Fruit fly (Drosophila melanogaster) whole organism, pupa: ENCODE results near the gene CG14326.

Experiments used
- CG10348 ChIP-seq: fragments of 200-800 bp; sonication (Bioruptor generic); IDR thresholded peaks from 2 replicates; pipeline ENCODE4 v1.3.6; 2022; ENCODE audit warnings: missing biosample characterization, missing genetic modification characterization
- CG12605 ChIP-seq: fragments of 200-800 bp; sonication (Bioruptor generic); IDR thresholded peaks from 2 replicates; pipeline ENCODE4 v1.3.6; 2022; ENCODE audit warnings: missing biosample characterization, missing genetic modification characterization
- CG13204 ChIP-seq: fragments of 200-800 bp; sonication (Bioruptor generic); optimal IDR thresholded peaks from 2 replicates; lab custom pipeline; 2018; ENCODE audit warnings: missing biosample characterization, mild to moderate bottlenecking, missing genetic modification characterization, moderate library complexity
- CG14655 ChIP-seq: fragments of 200-800 bp; sonication (Bioruptor generic); optimal IDR thresholded peaks from 3 replicates; lab custom pipeline; 2017; ENCODE audit warnings: mild to moderate bottlenecking, missing biosample characterization, missing genetic modification reagents, missing genetic modification characterization
- CG15710 ChIP-seq: fragments of 200-800 bp; sonication (Bioruptor generic); optimal IDR thresholded peaks from 2 replicates; lab custom pipeline; 2018; ENCODE audit warnings: missing biosample characterization, mild to moderate bottlenecking, missing genetic modification characterization, moderate library complexity
- CG17806 ChIP-seq: fragments of 200-800 bp; sonication (Bioruptor generic); optimal IDR thresholded peaks from 2 replicates; lab custom pipeline; 2018; ENCODE audit warnings: missing biosample characterization, mild to moderate bottlenecking, missing genetic modification characterization, moderate library complexity
- CG32121 ChIP-seq: fragments of 200-800 bp; sonication (Bioruptor generic); IDR thresholded peaks from 2 replicates; pipeline ENCODE4 v1.3.6; 2022; ENCODE audit warnings: missing biosample characterization, missing genetic modification characterization
- CG34367 ChIP-seq: fragments of 200-800 bp; sonication (Bioruptor generic); optimal IDR thresholded peaks from 2 replicates; lab custom pipeline; 2018; ENCODE audit warnings: missing biosample characterization, mild to moderate bottlenecking, missing genetic modification characterization
- CG4496 ChIP-seq: fragments of 200-800 bp; sonication (Bioruptor generic); IDR thresholded peaks from 3 replicates; pipeline ENCODE4 v1.3.6; 2022; ENCODE audit warnings: missing biosample characterization, missing genetic modification characterization
- CG8159 ChIP-seq: fragments of 200-800 bp; sonication (Bioruptor generic); optimal IDR thresholded peaks from 3 replicates; lab custom pipeline; 2018; ENCODE audit warnings: missing biosample characterization, mild to moderate bottlenecking, missing genetic modification characterization, moderate library complexity
- CG8301 ChIP-seq: fragments of 200-800 bp; sonication (Bioruptor generic); optimal IDR thresholded peaks from 2 replicates; lab custom pipeline; 2018; ENCODE audit warnings: missing biosample characterization, mild to moderate bottlenecking, missing genetic modification characterization
- CG9948 ChIP-seq: fragments of 200-800 bp; sonication (Bioruptor generic); optimal IDR thresholded peaks from 2 replicates; lab custom pipeline; 2018; ENCODE audit warnings: missing biosample characterization, mild to moderate bottlenecking, missing genetic modification characterization, moderate library complexity
- D1 ChIP-seq: fragments of 200-800 bp; sonication (Bioruptor generic); optimal IDR thresholded peaks from 2 replicates; lab custom pipeline; 2018; ENCODE audit warnings: missing biosample characterization, mild to moderate bottlenecking, missing genetic modification characterization, moderate library complexity
- EcR ChIP-seq: fragments of 200-800 bp; sonication (Bioruptor generic); optimal IDR thresholded peaks from 3 replicates; lab custom pipeline; 2019; ENCODE audit warnings: missing biosample characterization, missing genetic modification characterization, mild to moderate bottlenecking, moderate library complexity, missing genetic modification reagents
- Ets98B ChIP-seq: fragments of 200-800 bp; sonication (Bioruptor generic); IDR thresholded peaks from 2 replicates; pipeline ENCODE4 v1.3.6; 2022; ENCODE audit warnings: missing biosample characterization, missing genetic modification characterization
- Pif1A ChIP-seq: fragments of 200-800 bp; sonication (Bioruptor generic); optimal IDR thresholded peaks from 3 replicates; lab custom pipeline; 2016; ENCODE audit warnings: missing biosample characterization, missing genetic modification characterization
- Pif1B ChIP-seq: fragments of 200-800 bp; sonication (Bioruptor generic); optimal IDR thresholded peaks from 3 replicates; lab custom pipeline; 2016; ENCODE audit warnings: missing biosample characterization, missing genetic modification characterization
- Snoo ChIP-seq: fragments of 200-800 bp; sonication (Bioruptor generic); optimal IDR thresholded peaks from 3 replicates; lab custom pipeline; 2017; ENCODE audit warnings: missing biosample characterization, mild to moderate bottlenecking, missing genetic modification characterization, inconsistent platforms
- fd96Ca ChIP-seq: fragments of 200-800 bp; sonication (Bioruptor generic); IDR thresholded peaks from 3 replicates; pipeline ENCODE4 v1.3.6; 2022; ENCODE audit warnings: missing biosample characterization, missing genetic modification characterization
- gl ChIP-seq: fragments of 200-800 bp; sonication (Bioruptor generic); optimal IDR thresholded peaks from 2 replicates; lab custom pipeline; 2018; ENCODE audit warnings: missing biosample characterization, mild to moderate bottlenecking, missing genetic modification characterization
- rn ChIP-seq: fragments of 200-800 bp; sonication (Bioruptor generic); IDR thresholded peaks from 2 replicates; pipeline ENCODE4 v1.3.6; 2022; ENCODE audit warnings: missing biosample characterization, missing genetic modification characterization

Gene CG14326

DNA sequence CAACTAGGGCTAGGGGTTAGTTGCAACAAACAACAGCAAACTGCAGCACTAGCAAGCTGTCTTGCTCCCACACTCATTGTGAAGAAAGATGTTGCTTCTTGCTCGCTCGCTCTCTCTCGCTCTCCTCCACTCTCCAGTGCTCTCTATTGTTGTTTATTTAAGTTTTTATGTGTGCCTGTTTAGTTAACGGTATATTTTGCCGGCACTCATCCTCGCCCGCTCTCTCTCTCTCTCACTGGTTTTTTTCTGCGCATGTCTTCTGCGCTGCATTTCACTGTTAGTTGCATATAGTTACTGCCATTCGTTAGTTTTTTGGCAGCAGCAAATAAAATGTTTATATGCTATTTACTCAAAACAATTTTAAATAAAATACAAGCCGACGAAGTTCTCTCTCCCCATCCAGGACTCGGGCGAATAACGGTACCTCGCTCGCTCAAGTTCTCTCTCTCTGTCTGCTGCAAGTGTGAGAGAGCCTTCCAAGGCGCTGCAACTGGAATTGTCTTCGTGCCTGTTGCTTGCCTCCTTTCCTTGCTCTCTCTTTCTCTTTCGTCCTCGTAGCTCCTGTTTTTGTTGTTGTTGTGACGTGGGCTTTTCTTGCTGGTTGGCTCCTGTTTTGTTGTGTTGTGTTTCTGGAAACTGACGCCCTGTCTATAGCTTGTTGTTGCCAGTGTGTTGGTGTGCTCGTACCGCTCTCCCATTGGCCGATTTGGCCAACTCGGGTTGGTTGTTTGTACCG, 47.3 kb downstream of the CG14326 start:
- TF ChIP-seq D1 (tag; lab: Kevin White, UChicago) (no peak), CG8301 (tag; lab: Kevin White, UChicago) (no peak), rn (GFP tag; lab: Robert Waterston, UW) (no peak), CG10348 (no peak), EcR (no peak), Pif1A (GFP tag; lab: Kevin White, UChicago) (no peak), CG32121 (GFP tag; lab: Robert Waterston, UW) (no peak), CG8159 (tag; lab: Kevin White, UChicago) (no peak), CG9948 (no peak), CG4496 (GFP tag; lab: Robert Waterston, UW) (no peak), Ets98B (GFP tag; lab: Robert Waterston, UW) (no peak), CG13204 (GFP tag; lab: Kevin White, UChicago) (no peak), gl (tag; lab: Kevin White, UChicago) (no peak)

DNA sequence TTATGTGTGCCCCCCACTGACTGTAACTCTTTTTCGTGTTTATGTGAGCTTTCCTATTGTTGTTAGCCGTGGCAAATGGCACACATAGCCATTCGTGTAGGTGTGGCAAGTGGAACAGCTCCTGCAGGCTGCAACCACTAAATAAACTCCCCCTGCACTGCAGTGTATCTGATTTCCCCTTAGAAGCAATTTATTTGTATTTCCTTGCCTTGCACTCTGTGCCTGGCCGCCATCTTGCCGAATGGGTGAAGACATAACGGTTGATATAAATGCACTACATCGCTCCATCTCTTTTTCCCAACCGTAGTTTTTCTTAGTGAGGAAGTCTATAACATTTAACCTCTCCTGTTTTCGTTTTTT, 47.9 kb downstream of the CG14326 start:
- TF ChIP-seq CG17806 (tag; lab: Kevin White, UChicago) (no peak), gl (tag; lab: Kevin White, UChicago) (no peak), CG13204 (GFP tag; lab: Kevin White, UChicago) (no peak), D1 (tag; lab: Kevin White, UChicago) (no peak), CG15710 (tag; lab: Kevin White, UChicago) (no peak), Snoo (tag; lab: Kevin White, UChicago) (no peak), CG8159 (tag; lab: Kevin White, UChicago) (no peak), CG4496 (GFP tag; lab: Robert Waterston, UW) (no peak), CG32121 (GFP tag; lab: Robert Waterston, UW) (no peak), CG34367 (tag; lab: Kevin White, UChicago) (no peak)

DNA sequence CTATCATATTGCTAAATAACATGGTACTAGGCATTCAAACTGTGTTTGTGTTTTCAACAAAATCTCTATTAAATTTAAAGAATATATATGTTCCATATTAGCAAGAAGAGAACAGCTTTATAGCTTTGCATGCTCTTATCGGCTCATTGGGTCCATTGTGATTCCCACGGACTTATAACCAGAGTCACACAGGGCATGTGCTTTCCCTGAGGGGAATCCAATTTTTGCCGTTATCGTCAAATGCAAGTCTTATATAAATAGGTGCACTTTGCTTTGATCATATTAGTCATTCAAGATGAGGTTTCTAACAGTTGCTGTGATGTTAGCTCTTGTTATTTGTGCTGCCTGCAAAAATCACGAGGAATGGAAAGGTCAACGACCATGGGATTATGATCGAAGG, 48.4 kb downstream of the CG14326 start, which contains the start of gene CG45045:
Gene CG45045 (plus strand): TSS at position 294 of the 400 bp plus-strand sequence.
- TF ChIP-seq CG10348: no peak
- TF ChIP-seq CG8301 (tag; lab: Kevin White, UChicago): no peak
- no peak for TF ChIP-seq Ets98B (GFP tag; lab: Robert Waterston, UW)
- TF ChIP-seq EcR: no peak
- no peak for TF ChIP-seq CG12605
- no peak for TF ChIP-seq D1 (tag; lab: Kevin White, UChicago)
- TF ChIP-seq CG13204 (GFP tag; lab: Kevin White, UChicago): no peak
- no peak for TF ChIP-seq CG8159 (tag; lab: Kevin White, UChicago)
- no peak for TF ChIP-seq rn (GFP tag; lab: Robert Waterston, UW)
- no peak for TF ChIP-seq CG14655 (GFP tag; lab: Kevin White, UChicago)
- no peak for TF ChIP-seq gl (tag; lab: Kevin White, UChicago)
- TF ChIP-seq CG34367 (tag; lab: Kevin White, UChicago): no peak
- TF ChIP-seq CG4496 (GFP tag; lab: Robert Waterston, UW): no peak
- TF ChIP-seq fd96Ca (GFP tag; lab: Robert Waterston, UW): no peak
- no peak for TF ChIP-seq CG9948
- no peak for TF ChIP-seq Snoo (tag; lab: Kevin White, UChicago)
- no peak for TF ChIP-seq CG17806 (tag; lab: Kevin White, UChicago)
- TF ChIP-seq Pif1A (GFP tag; lab: Kevin White, UChicago): no peak
- TF ChIP-seq Pif1B (GFP tag; lab: Kevin White, UChicago): no peak
- TF ChIP-seq CG15710 (tag; lab: Kevin White, UChicago): no peak

DNA sequence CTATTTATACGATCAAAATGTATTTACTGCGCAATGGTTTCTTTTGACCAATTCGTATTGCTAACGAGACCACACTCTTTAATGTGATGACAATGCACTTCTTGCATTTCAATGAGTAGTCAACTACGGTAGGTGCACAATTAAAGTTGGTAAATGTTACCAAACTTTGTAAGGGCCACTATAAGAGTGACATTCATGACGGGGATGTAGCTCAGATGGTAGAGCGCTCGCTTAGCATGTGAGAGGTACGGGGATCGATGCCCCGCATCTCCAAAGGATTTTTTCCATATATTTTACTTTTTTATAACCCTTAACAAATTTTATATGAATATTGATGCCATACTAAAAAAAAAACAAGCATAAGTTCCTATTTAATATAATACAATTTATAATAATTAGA, 49.1 kb downstream of the CG14326 start:
- no peak for TF ChIP-seq Pif1B (GFP tag; lab: Kevin White, UChicago)
